Fruit fly (Drosophila melanogaster): ENCODE measurements around the gene CycK.

Gene CycK

dm6 chr2L:22120871-22121388, 9.0 kb downstream of the CycK start, which contains the start of gene CG3651 (continued):
- TF ChIP-seq chm (GFP tag; IDR thresholded peaks at IDR 0.05) = no peak
- no peak; the same call in 2 of the 3 replicates for TF ChIP-seq Opbp (GFP tag; IDR thresholded peaks at IDR 0.05; ENCODE audit: partially characterized antibody)
- TF ChIP-seq CG17359 (tag; optimal IDR thresholded peaks at IDR 0.05) = no peak
- peak; percentile 13 for TF ChIP-seq Hsf (GFP tag; optimal IDR thresholded peaks at IDR 0.05)
- TF ChIP-seq wdn (GFP tag; IDR thresholded peaks at IDR 0.05) = no peak
- TF ChIP-seq NFAT (GFP tag; IDR thresholded peaks at IDR 0.05) = no peak
- TF ChIP-seq CG17328 (GFP tag; IDR thresholded peaks at IDR 0.05) = no peak
- peak; percentile 56 for TF ChIP-seq stwl (tag; optimal IDR thresholded peaks at IDR 0.05)
- no peak for TF ChIP-seq CG8944 (GFP tag; optimal IDR thresholded peaks at IDR 0.05)
- no peak for TF ChIP-seq CG10267 (tag; optimal IDR thresholded peaks at IDR 0.05)
- TF ChIP-seq br (optimal IDR thresholded peaks at IDR 0.05) = no peak
- no peak for TF ChIP-seq sqz (GFP tag; optimal IDR thresholded peaks at IDR 0.05)
- TF ChIP-seq CG1529 (GFP tag; optimal IDR thresholded peaks at IDR 0.05) = no peak
- no peak for TF ChIP-seq CG13296 (GFP tag; optimal IDR thresholded peaks at IDR 0.05)
- no peak for TF ChIP-seq maf-S (GFP tag; optimal IDR thresholded peaks at IDR 0.05)
- no peak for TF ChIP-seq Hmr (GFP tag; optimal IDR thresholded peaks at IDR 0.05)
- no peak for TF ChIP-seq ERR (GFP tag; optimal IDR thresholded peaks at IDR 0.05)
- TF ChIP-seq CG17802 (tag; optimal IDR thresholded peaks at IDR 0.05) = peak; percentile 69
- no peak for TF ChIP-seq NC2α (GFP tag; optimal IDR thresholded peaks at IDR 0.05)
- no peak for TF ChIP-seq CG1233 (GFP tag; optimal IDR thresholded peaks at IDR 0.05)
- TF ChIP-seq dmrt99B (tag; optimal IDR thresholded peaks at IDR 0.05) = no peak
- TF ChIP-seq nerfin-2 (GFP tag; IDR thresholded peaks at IDR 0.05; ENCODE audit: partially characterized antibody) = 0 out of 2 replicates have a peak, but pooled peaks have one; percentile 29
- TF ChIP-seq exex (tag; optimal IDR thresholded peaks at IDR 0.05) = no peak
- TF ChIP-seq bab2 (GFP tag; optimal IDR thresholded peaks at IDR 0.05) = no peak
- no peak for TF ChIP-seq CG17361 (GFP tag; IDR thresholded peaks at IDR 0.05)
- TF ChIP-seq CG9817 (tag; optimal IDR thresholded peaks at IDR 0.05) = no peak
- TF ChIP-seq CG14860 (GFP tag; IDR thresholded peaks at IDR 0.05; ENCODE audit: partially characterized antibody) = peak; percentile 21; the same call in 1 of the 3 replicates
- no peak; the same call in 1 of the 3 replicates for TF ChIP-seq CG6791 (GFP tag; IDR thresholded peaks at IDR 0.05; ENCODE audit: partially characterized antibody)
- no peak for TF ChIP-seq CG18619 (GFP tag; optimal IDR thresholded peaks at IDR 0.05)
- no peak for TF ChIP-seq BtbVII (GFP tag; optimal IDR thresholded peaks at IDR 0.05)
- TF ChIP-seq Doc3 (GFP tag; IDR thresholded peaks at IDR 0.05; ENCODE audit: partially characterized antibody) = 0 out of 3 replicates have a peak, but pooled peaks have one; percentile 36
- TF ChIP-seq CG8290 (GFP tag; optimal IDR thresholded peaks at IDR 0.05) = peak; percentile 64
- peak; percentile 33 to 34 for TF ChIP-seq CG8290 (tag; optimal IDR thresholded peaks at IDR 0.05)
- no peak for TF ChIP-seq seq (GFP tag; IDR thresholded peaks at IDR 0.05)
- TF ChIP-seq Blimp-1 (GFP tag; optimal IDR thresholded peaks at IDR 0.05) = no peak
- TF ChIP-seq lmd (GFP tag; IDR thresholded peaks at IDR 0.05) = no peak
- TF ChIP-seq cato (GFP tag; optimal IDR thresholded peaks at IDR 0.05; ENCODE audit: borderline replicate concordance) = no peak
- TF ChIP-seq CG4730 (GFP tag; IDR thresholded peaks at IDR 0.05) = no peak
- no peak for TF ChIP-seq NK7.1 (GFP tag; optimal IDR thresholded peaks at IDR 0.05)
- TF ChIP-seq MBD-R2 (GFP tag; IDR thresholded peaks at IDR 0.05) = no peak; the same call in 1 of the 2 replicates
- TF ChIP-seq CG2712 (tag; optimal IDR thresholded peaks at IDR 0.05) = no peak
- TF ChIP-seq CG3065 (GFP tag; optimal IDR thresholded peaks at IDR 0.05) = no peak
- no peak for TF ChIP-seq gcm2 (GFP tag; optimal IDR thresholded peaks at IDR 0.05)
- TF ChIP-seq B-H2 (GFP tag; optimal IDR thresholded peaks at IDR 0.05) = no peak
- TF ChIP-seq hth (optimal IDR thresholded peaks at IDR 0.05) = no peak
- no peak for TF ChIP-seq CG30431 (GFP tag; optimal IDR thresholded peaks at IDR 0.05)
- TF ChIP-seq unc-4 (GFP tag; IDR thresholded peaks at IDR 0.05; ENCODE audit: partially characterized antibody) = peak; percentile 30; the same call in 1 of the 2 replicates
- TF ChIP-seq crp (GFP tag; optimal IDR thresholded peaks at IDR 0.05) = no peak
- TF ChIP-seq Max (GFP tag; optimal IDR thresholded peaks at IDR 0.05) = no peak
- no peak for TF ChIP-seq Bdp1 (GFP tag; optimal IDR thresholded peaks at IDR 0.05)
